Worm (Caenorhabditis elegans) whole organism, L4/young adult: ENCODE data around the gene pept-1.

Experiments used
- W03F9.2 ChIP-seq: fragments of 150-350 bp; optimal IDR thresholded peaks from 2 replicates; lab custom pipeline; 2014; ENCODE audit warnings: missing biosample characterization, missing genetic modification characterization
- dao-5 ChIP-seq: sonication (generic microtip); optimal IDR thresholded peaks from 2 replicates; lab custom pipeline; 2016; ENCODE audit warnings: missing genotype, missing genetic modification characterization, moderate library complexity, missing compliant biosample characterization
- him-1 ChIP-seq: sonication (generic microtip); optimal IDR thresholded peaks from 2 replicates; lab custom pipeline; 2016; ENCODE audit warnings: missing genotype, missing genetic modification reagents, missing genetic modification characterization, missing compliant biosample characterization

pept-1 gene

DNA sequence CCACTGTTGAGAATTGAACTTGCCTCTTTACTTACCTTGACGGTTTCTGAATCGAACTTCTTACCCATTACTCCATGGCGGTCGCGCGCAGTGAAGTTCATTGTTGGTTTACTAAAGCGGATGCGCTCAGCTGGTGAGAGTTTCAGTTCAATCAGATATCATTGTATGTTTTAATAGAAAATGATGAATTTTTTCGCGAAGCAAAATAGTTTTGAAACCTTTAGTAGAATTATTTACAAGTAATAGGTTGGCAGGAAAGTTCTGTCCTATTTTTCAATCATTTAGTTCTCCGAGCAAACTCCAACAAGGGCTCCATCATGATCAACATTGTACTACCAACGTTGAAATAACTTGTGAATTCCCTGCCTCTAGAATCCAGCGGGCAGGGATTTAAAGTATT is 10.8 kb downstream of the pept-1 start, which contains the start of gene C15B12.3:
Gene C15B12.3, minus strand, starts transcription at position 101 of the 400 bp plus-strand sequence.
- TF ChIP-seq W03F9.2 (tag; lab: Kevin White, UChicago) (no peak), dao-5 (tag; lab: Kevin White, UChicago) (no peak), him-1 (no peak)

DNA sequence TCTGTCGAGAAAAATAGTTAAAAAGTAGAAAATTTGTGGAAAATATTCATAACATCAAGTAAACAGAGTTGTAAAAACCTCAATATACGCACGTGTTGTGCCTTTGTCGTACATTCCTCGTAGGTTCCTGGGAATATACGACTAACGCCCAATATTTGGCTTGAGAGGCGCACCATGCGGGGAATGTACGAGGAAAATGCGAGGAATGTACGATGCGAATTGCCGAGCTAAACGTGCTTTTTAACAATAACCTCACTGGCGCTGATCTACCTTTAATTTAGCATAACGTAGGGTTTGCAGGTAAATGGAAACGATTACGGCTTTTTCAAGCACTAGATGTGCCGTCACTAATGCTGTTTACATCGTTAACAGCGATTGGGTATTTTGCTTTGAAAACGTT is 11.8 kb downstream of the pept-1 start, which contains the start of gene C15B12.9:
Gene C15B12.9, plus strand, starts transcription at position 301 of the 400 bp plus-strand sequence.
- TF ChIP-seq W03F9.2 (tag; lab: Kevin White, UChicago) (no peak), him-1 (no peak), dao-5 (tag; lab: Kevin White, UChicago) (no peak)

- no peak for TF ChIP-seq dao-5 (tag; lab: Kevin White, UChicago)
- TF ChIP-seq W03F9.2 (tag; lab: Kevin White, UChicago): no peak
- no peak for TF ChIP-seq him-1
These were observed 17.1 kb downstream of the pept-1 start, which contains the start of the genes C15B12.4 and C15B12.8 for ce11 chrX:6473698-6474314. C15B12.4 (minus strand) TSS chrX:6473748. C15B12.8 (plus strand) TSS chrX:6474264.

DNA sequence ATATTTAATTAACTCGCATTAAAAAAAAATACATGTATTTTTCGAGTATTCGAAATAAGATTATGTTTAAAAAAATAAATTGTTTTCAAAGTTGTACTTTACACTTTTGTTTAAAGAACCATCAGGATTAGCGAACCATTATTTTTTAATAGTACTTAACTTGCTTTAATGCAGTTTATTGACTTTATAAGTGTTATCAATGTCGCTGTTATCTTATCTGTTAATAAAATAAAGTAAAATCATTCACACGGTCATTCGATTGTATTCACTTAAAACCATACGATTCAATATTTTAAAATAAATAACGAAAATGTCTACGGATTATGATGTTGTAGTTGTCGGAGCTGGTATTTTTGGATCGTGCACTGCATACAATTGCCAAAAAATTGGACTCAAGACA is 19.9 kb downstream of the pept-1 start, which contains the start of gene C15B12.1:
Gene C15B12.1, plus strand, starts transcription at position 271 of the 400 bp plus-strand sequence.
- TF ChIP-seq him-1 (no peak), dao-5 (tag; lab: Kevin White, UChicago) (no peak), W03F9.2 (tag; lab: Kevin White, UChicago) (no peak)

DNA sequence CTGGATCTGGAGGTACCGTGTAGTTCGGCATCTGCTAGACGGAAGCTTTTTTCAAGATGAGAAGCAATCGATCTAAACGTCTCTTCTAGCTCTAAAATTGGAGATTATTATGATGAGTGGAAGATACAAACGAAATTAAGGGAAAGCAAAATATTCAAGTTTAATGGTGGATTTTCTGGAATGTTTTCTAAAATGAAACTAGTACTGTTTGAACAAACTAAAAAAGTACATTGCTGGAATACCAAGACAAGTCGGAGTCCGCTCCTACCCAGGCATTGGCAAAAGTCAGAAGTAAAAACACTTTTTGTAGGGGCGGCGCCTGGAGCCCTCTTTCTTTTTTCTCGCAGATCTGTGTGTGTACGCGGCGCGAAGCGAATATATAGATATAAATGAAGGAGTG is 28.1 kb downstream of the pept-1 start, which contains the start of gene gar-1:
Gene gar-1, minus strand, starts transcription at position 101 of the 400 bp plus-strand sequence.
- TF ChIP-seq W03F9.2 (tag; lab: Kevin White, UChicago) (no peak), dao-5 (tag; lab: Kevin White, UChicago) (no peak), him-1 (no peak)

ce11 chrX:6499736-6500135 is 43.1 kb downstream of the pept-1 start, which contains the start of gene actl-1:
actl-1 (minus strand) TSS chrX:6499836.
- TF ChIP-seq dao-5 (tag; lab: Kevin White, UChicago) (no peak), him-1 (no peak), W03F9.2 (tag; lab: Kevin White, UChicago) (no peak)

DNA sequence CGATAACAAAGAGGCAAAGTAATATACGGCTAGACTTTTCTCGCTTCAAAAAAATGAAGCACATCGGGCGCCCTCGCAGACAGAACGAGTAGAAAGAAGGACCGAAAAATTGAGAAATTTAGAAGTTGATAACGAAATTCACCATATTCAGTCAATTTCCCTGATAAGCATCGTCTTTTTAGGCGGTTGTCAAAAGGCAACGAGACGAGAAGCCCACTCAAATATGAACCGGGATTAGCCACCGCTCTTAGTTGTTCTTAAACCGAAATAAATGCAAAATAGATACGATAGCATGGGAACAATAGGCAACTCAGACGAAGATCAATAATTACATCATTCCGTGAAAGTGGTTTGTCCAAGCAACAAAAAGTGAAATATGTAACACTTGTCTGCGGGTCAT is 46.5 kb downstream of the pept-1 start:
- no peak for TF ChIP-seq him-1

DNA sequence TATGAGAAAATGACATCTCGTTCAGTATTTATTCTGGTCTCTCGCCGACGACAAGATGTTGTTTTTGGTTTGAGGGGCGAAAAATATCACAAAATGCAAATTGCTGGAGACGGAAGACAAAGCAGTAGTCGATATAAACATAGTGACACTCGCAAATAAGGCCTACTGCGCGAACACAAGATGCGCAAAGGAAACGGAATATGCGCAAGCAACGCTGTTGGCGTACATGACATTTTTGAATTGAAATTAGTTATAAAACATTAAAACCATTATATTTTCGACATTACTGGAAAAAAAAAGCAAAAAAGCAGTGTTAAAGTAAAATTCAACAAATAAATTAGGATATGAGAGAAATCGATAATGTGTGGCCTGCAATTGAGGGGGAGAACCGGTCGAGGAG is 48.3 kb downstream of the pept-1 start, which contains the start of gene cdf-1:
Gene cdf-1, minus strand, starts transcription at position 136 of the 400 bp plus-strand sequence.
- TF ChIP-seq dao-5 (tag; lab: Kevin White, UChicago) (no peak), him-1 (no peak), W03F9.2 (tag; lab: Kevin White, UChicago) (no peak)

DNA sequence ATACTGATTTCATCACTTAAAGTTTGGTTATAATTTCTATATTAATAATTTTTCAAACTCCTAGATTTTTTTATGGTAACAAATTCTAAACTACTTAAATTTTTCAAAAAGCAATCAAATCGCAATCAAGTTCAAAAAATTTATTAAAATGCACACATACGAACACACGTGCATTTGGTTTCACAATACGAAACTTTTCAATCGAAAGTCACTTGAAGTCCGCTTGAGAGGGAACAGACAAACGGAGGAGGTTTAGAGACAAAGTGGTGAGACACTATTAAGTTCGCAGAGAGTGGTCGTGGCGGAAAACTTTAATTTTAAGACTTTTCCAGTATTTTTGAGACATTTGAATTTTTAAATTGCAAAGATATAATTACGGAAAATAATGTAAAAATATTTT is 49.0 kb downstream of the pept-1 start, which contains the start of gene glr-8:
Gene glr-8, plus strand, starts transcription at position 319 of the 400 bp plus-strand sequence.
- TF ChIP-seq dao-5 (tag; lab: Kevin White, UChicago): no peak

- no peak for TF ChIP-seq W03F9.2 (tag; lab: Kevin White, UChicago)
- no peak for TF ChIP-seq dao-5 (tag; lab: Kevin White, UChicago)
- TF ChIP-seq him-1: no peak
These were observed 51.1 kb downstream of the pept-1 start for ce11 chrX:6507734-6508133.

DNA sequence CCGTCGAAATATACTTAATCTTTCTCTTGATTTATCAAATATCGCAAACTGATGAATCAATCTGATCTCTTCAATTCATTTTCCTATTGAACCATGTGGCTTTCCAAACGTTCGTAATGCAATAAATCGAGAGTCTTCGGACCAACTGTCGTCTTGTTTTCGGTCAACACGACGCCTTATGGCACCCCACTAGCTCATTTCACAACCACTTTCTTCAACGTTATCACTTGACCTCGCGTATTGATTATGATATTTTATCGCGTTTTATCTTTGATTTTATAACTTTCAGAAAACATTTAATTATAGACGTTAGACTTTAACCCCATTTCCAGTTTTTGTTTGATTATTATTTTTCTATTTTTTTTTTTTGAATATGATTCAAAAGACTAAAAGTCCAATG is 53.1 kb downstream of the pept-1 start:
- TF ChIP-seq dao-5 (tag; lab: Kevin White, UChicago): no peak
- TF ChIP-seq W03F9.2 (tag; lab: Kevin White, UChicago): no peak
- no peak for TF ChIP-seq him-1

- TF ChIP-seq W03F9.2 (tag; lab: Kevin White, UChicago): no peak
These were observed 54.0 kb downstream of the pept-1 start, which contains the start of gene ttr-36 for ce11 chrX:6510627-6511026. ttr-36 (plus strand) TSS chrX:6510927.
